Worm (Caenorhabditis elegans) whole organism, mixed stage, embryonic: ENCODE data around the gene dap-3.

Experiments used
- M03D4.4 ChIP-seq: sonication (generic microtip); optimal IDR thresholded peaks from 2 replicates; lab custom pipeline; 2017; ENCODE audit warnings: mild to moderate bottlenecking, missing genetic modification characterization, missing compliant biosample characterization
- bed-3 ChIP-seq: fragments of 200-800 bp; sonication (Bioruptor generic); optimal IDR thresholded peaks from 3 replicates; lab custom pipeline; 2018; ENCODE audit warnings: mild to moderate bottlenecking, missing genetic modification characterization, moderate library complexity, missing compliant biosample characterization
- blmp-1 ChIP-seq: fragments of 150-350 bp; optimal IDR thresholded peaks from 2 replicates; lab custom pipeline; 2014; ENCODE audit warnings: missing biosample characterization, missing genetic modification characterization
- ceh-39 ChIP-seq: fragments of 150-350 bp; optimal IDR thresholded peaks from 2 replicates; lab custom pipeline; 2014; ENCODE audit warnings: missing biosample characterization, missing genetic modification characterization
- ceh-43 ChIP-seq: fragments of 200-800 bp; sonication (Bioruptor generic); optimal IDR thresholded peaks from 2 replicates; lab custom pipeline; 2018; ENCODE audit warnings: mild to moderate bottlenecking, missing genetic modification characterization, moderate library complexity, missing compliant biosample characterization
- ces-1 ChIP-seq: fragments of 150-350 bp; optimal IDR thresholded peaks from 2 replicates; lab custom pipeline; 2014; ENCODE audit warnings: missing biosample characterization, missing genetic modification reagents, missing genetic modification characterization
- cnd-1 ChIP-seq: fragments of 200-800 bp; sonication (Bioruptor generic); optimal IDR thresholded peaks from 2 replicates; lab custom pipeline; 2018; ENCODE audit warnings: mild to moderate bottlenecking, missing genetic modification characterization, missing compliant biosample characterization
- drap-1 ChIP-seq: fragments of 200-800 bp; sonication (Bioruptor generic); optimal IDR thresholded peaks from 3 replicates; lab custom pipeline; 2018; ENCODE audit warnings: mild to moderate bottlenecking, missing genetic modification characterization, missing compliant biosample characterization
- elt-1 ChIP-seq: sonication (generic microtip); optimal IDR thresholded peaks from 2 replicates; lab custom pipeline; 2017; ENCODE audit warnings: missing genetic modification characterization, mild to moderate bottlenecking, missing compliant biosample characterization, antibody characterized with exemption, moderate library complexity, borderline replicate concordance; ENCODE audit not compliant: insufficient read depth
- elt-3 ChIP-seq: fragments of 150-350 bp; optimal IDR thresholded peaks from 2 replicates; lab custom pipeline; 2014; ENCODE audit warnings: missing biosample characterization, missing genetic modification characterization
- flh-1 ChIP-seq: fragments of 200-800 bp; sonication (Bioruptor generic); optimal IDR thresholded peaks from 2 replicates; lab custom pipeline; 2018; ENCODE audit warnings: mild to moderate bottlenecking, missing genetic modification characterization, moderate library complexity, missing compliant biosample characterization
- ham-2 ChIP-seq: fragments of 200-800 bp; sonication (Bioruptor generic); optimal IDR thresholded peaks from 2 replicates; lab custom pipeline; 2018; ENCODE audit warnings: mild to moderate bottlenecking, missing genetic modification characterization, missing compliant biosample characterization
- hlh-1 ChIP-seq: fragments of 150-350 bp; optimal IDR thresholded peaks from 2 replicates; lab custom pipeline; 2014; ENCODE audit warnings: missing biosample characterization, missing genetic modification reagents, missing genetic modification characterization
- lin-13 ChIP-seq: fragments of 150-350 bp; optimal IDR thresholded peaks from 2 replicates; lab custom pipeline; 2014; ENCODE audit warnings: missing biosample characterization, missing genetic modification characterization
- lin-32 ChIP-seq: fragments of 200-800 bp; sonication (Bioruptor generic); optimal IDR thresholded peaks from 2 replicates; lab custom pipeline; 2018; ENCODE audit warnings: mild to moderate bottlenecking, missing genetic modification characterization, missing compliant biosample characterization
- lsy-2 ChIP-seq: fragments of 150-350 bp; optimal IDR thresholded peaks from 2 replicates; lab custom pipeline; 2014; ENCODE audit warnings: missing biosample characterization, missing genetic modification characterization
- mab-5 ChIP-seq: fragments of 150-350 bp; optimal IDR thresholded peaks from 2 replicates; lab custom pipeline; 2014; ENCODE audit warnings: missing biosample characterization, missing genetic modification characterization
- mep-1 ChIP-seq: fragments of 150-350 bp; optimal IDR thresholded peaks from 2 replicates; lab custom pipeline; 2017; ENCODE audit warnings: missing biosample characterization, missing genetic modification reagents, missing genetic modification characterization, inconsistent platforms
- mls-2 ChIP-seq: sonication (generic microtip); optimal IDR thresholded peaks from 2 replicates; lab custom pipeline; 2016; ENCODE audit warnings: mild to moderate bottlenecking, missing genetic modification characterization, moderate library complexity, missing compliant biosample characterization
- nhr-12 ChIP-seq: fragments of 150-350 bp; optimal IDR thresholded peaks from 2 replicates; lab custom pipeline; 2014; ENCODE audit warnings: missing biosample characterization, missing genetic modification characterization
- nhr-2 ChIP-seq: fragments of 150-350 bp; optimal IDR thresholded peaks from 2 replicates; lab custom pipeline; 2014; ENCODE audit warnings: missing biosample characterization, missing genetic modification characterization
- nhr-237 ChIP-seq: fragments of 150-350 bp; optimal IDR thresholded peaks from 2 replicates; lab custom pipeline; 2014; ENCODE audit warnings: missing biosample characterization, missing genetic modification characterization
- nhr-28 ChIP-seq: fragments of 150-350 bp; optimal IDR thresholded peaks from 2 replicates; lab custom pipeline; 2014; ENCODE audit warnings: missing biosample characterization, missing genetic modification characterization
- nhr-76 ChIP-seq: sonication (generic microtip); optimal IDR thresholded peaks from 2 replicates; lab custom pipeline; 2017; ENCODE audit warnings: missing biosample characterization, missing genetic modification characterization
- pha-4 ChIP-seq: fragments of 150-350 bp; optimal IDR thresholded peaks from 2 replicates; lab custom pipeline; 2018; ENCODE audit warnings: missing biosample characterization, missing genetic modification reagents, missing genetic modification characterization
- sem-2 ChIP-seq: fragments of 200-800 bp; sonication (Bioruptor generic); optimal IDR thresholded peaks from 2 replicates; lab custom pipeline; 2018; ENCODE audit warnings: mild to moderate bottlenecking, missing genetic modification characterization, missing compliant biosample characterization
- snpc-4 ChIP-seq: fragments of 150-350 bp; optimal IDR thresholded peaks from 2 replicates; lab custom pipeline; 2014; ENCODE audit warnings: missing biosample characterization, missing genetic modification characterization
- sptf-1 ChIP-seq: sonication (generic microtip); optimal IDR thresholded peaks from 2 replicates; lab custom pipeline; 2017; ENCODE audit warnings: mild to moderate bottlenecking, missing genetic modification characterization, moderate library complexity, missing compliant biosample characterization
- tbx-8 ChIP-seq: fragments of 200-800 bp; sonication (Bioruptor generic); optimal IDR thresholded peaks from 2 replicates; lab custom pipeline; 2018; ENCODE audit warnings: mild to moderate bottlenecking, missing genetic modification characterization, moderate library complexity, missing compliant biosample characterization
- unc-120 ChIP-seq: sonication (generic microtip); optimal IDR thresholded peaks from 2 replicates; lab custom pipeline; 2017; ENCODE audit warnings: missing genetic modification characterization, missing compliant biosample characterization; ENCODE audit not compliant: poor library complexity, severe bottlenecking
- unc-39 ChIP-seq: fragments of 150-350 bp; optimal IDR thresholded peaks from 2 replicates; lab custom pipeline; 2014; ENCODE audit warnings: missing biosample characterization, missing genetic modification characterization
- unc-62 ChIP-seq: fragments of 150-350 bp; optimal IDR thresholded peaks from 2 replicates; lab custom pipeline; 2014; ENCODE audit warnings: missing biosample characterization, missing genetic modification reagents, missing genetic modification characterization
- zip-8 ChIP-seq: fragments of 150-350 bp; optimal IDR thresholded peaks from 2 replicates; lab custom pipeline; 2014; ENCODE audit warnings: missing biosample characterization, missing genetic modification characterization
- ztf-11 ChIP-seq: fragments of 150-350 bp; optimal IDR thresholded peaks from 2 replicates; lab custom pipeline; 2014; ENCODE audit warnings: missing biosample characterization, missing genetic modification characterization

Gene dap-3

DNA sequence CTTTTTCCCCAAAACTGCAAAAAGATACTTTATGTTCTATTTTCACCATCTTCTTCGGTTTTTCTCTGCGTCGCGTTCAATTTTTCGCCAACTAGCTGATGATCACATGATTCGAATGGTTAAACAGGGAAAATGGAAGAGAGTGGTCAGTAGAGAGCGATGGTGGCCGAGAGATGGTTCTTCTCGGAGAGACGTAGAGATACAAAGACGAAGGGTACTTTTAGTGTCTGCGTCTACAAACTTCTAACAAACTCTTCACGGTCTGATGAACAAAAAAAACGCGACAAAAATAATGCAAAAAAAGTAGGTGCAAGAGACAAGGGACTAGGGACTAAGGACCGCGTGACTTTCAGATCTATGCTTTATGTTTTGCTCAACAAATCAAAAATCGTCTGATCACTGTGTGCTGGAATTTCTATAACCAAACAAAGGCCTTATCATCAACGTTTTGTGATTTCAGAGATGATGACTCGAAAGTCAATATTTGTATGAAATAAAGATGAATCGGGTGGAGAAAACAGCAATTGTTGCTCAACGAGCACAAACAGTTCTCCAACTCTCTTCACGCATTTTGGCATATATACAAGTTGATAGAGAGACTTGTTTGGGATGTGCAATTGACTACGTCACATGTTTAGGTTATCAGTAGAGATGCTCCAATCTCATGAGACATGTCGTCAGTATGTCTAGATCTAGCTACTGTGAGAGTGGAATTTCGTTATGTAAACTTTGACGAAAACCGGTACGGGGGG lies 28.8 kb upstream of the dap-3 start:
- no peak for TF ChIP-seq flh-1 (GFP tag; lab: Kevin White, UChicago)
- peak; percentile 9 for TF ChIP-seq mls-2
- TF ChIP-seq tbx-8 (GFP tag; lab: Kevin White, UChicago), result no peak
- no peak for TF ChIP-seq ceh-43
- TF ChIP-seq unc-120, result peak; percentile 71
- TF ChIP-seq nhr-2 (tag; lab: Kevin White, UChicago), result peak; percentile 34
- TF ChIP-seq pha-4 (tag; lab: Kevin White, UChicago), result peak; percentile 23
- peak; percentile 49 for TF ChIP-seq hlh-1 (tag; lab: Kevin White, UChicago)
- no peak for TF ChIP-seq nhr-12
- TF ChIP-seq sem-2 (GFP tag; lab: Kevin White, UChicago), result no peak
- TF ChIP-seq ces-1 (GFP tag; lab: Kevin White, UChicago), result peak; percentile 75
- no peak for TF ChIP-seq zip-8 (tag; lab: Kevin White, UChicago)
- TF ChIP-seq nhr-237 (tag; lab: Kevin White, UChicago), result peak; percentile 73
- TF ChIP-seq drap-1 (GFP tag; lab: Kevin White, UChicago), result no peak
- peak; percentile 59 for TF ChIP-seq mep-1 (tag; lab: Kevin White, UChicago)
- TF ChIP-seq cnd-1 (tag; lab: Kevin White, UChicago), result no peak
- TF ChIP-seq lin-32 (GFP tag; lab: Kevin White, UChicago), result no peak
- peak; percentile 34 for TF ChIP-seq blmp-1 (tag; lab: Kevin White, UChicago)
- no peak for TF ChIP-seq sptf-1 (tag; lab: Kevin White, UChicago)
- peak; percentile 44 for TF ChIP-seq elt-1 (tag; lab: Kevin White, UChicago)
- peak; percentile 41 for TF ChIP-seq ham-2 (GFP tag; lab: Kevin White, UChicago)
- TF ChIP-seq unc-62, result peak; percentile 32
- no peak for TF ChIP-seq M03D4.4 (tag; lab: Kevin White, UChicago)
- peak; percentile 21 for TF ChIP-seq lsy-2

DNA sequence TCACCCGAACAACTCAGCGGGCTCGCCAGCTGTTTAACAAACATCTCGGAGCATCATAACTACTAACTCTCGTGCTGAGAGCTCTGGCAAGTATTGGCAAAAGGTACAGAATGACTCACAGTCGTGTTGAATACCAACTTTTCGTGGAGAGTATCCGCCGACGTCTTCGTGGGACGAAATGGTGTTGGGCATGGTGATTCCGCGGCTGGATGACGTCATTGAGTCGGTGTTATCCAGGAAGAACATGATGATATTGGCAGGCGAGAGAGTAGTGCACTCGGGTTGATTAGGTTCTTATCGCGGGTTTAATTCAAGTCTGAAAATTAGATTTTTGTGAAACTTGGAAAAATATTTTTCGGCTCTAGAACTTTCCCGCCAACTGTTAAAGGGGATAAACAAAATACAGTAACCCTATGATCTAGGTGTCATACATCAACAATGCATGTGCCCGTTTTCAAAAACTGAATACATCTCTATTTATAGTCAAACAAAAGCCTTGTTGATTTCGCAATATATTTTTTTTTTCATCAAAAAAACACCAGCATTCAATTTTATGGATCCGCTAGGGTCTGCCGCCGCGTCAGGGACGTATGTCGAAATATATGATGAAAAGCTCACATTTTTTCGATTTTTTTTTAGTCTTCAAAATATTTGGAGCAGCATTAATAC lies 27.4 kb upstream of the dap-3 start:
- TF ChIP-seq nhr-76 (tag; lab: Kevin White, UChicago), result no peak
- TF ChIP-seq sptf-1 (tag; lab: Kevin White, UChicago), result no peak
- TF ChIP-seq blmp-1 (tag; lab: Kevin White, UChicago), result no peak
- TF ChIP-seq mab-5 (tag; lab: Kevin White, UChicago), result no peak
- peak; percentile 9 for TF ChIP-seq zip-8 (tag; lab: Kevin White, UChicago)
- no peak for TF ChIP-seq pha-4 (tag; lab: Kevin White, UChicago)
- peak; percentile 15 for TF ChIP-seq hlh-1 (tag; lab: Kevin White, UChicago)
- no peak for TF ChIP-seq nhr-28 (tag; lab: Kevin White, UChicago)

DNA sequence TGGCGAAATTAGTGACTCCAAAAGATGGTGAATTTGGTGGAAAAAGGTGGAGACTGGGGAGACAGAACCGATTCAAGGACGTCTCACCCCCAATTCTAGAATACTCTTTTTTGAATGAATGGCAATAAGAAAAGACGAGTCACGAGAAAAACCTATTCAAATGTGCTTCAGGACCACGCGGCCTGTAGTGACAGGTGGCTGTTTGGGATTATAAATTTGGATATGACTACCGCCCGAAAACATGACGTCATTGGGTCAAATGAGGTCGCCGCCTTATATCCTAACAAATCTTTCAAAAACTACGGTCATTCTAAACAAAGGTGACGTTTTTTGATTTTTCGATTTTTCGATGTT lies 26.9 kb upstream of the dap-3 start:
- peak; percentile 50 for TF ChIP-seq zip-8 (tag; lab: Kevin White, UChicago)
- TF ChIP-seq nhr-237 (tag; lab: Kevin White, UChicago), result no peak
- peak; percentile 5 for TF ChIP-seq unc-62
- TF ChIP-seq ham-2 (GFP tag; lab: Kevin White, UChicago), result no peak
- TF ChIP-seq unc-39 (tag; lab: Kevin White, UChicago), result no peak
- TF ChIP-seq cnd-1 (tag; lab: Kevin White, UChicago), result peak; percentile 40
- peak; percentile 82 for TF ChIP-seq lin-32 (GFP tag; lab: Kevin White, UChicago)
- peak; percentile 71 for TF ChIP-seq nhr-2 (tag; lab: Kevin White, UChicago)

DNA sequence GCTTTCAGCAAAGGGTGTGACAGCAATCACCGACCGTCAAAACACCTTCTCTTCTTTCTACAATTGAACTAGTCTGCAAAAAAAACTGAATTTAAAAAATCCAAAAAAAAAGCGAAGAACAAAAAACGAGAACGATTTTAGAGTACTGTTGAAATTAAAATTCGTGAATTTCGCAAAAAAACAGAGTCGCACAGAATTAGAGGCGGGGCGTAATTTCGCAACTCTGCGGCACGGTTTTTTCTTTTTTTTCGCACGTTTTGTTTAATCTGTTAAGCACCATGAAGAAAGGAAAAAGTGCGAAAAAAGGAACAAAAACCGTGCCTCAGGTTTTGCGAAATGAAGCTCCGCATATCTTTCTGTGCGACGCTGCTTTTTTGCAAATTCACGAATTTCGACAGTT lies 26.0 kb upstream of the dap-3 start, which contains the start of gene mnk-1:
mnk-1 (minus strand) TSS at position 73 of the 400 bp plus-strand sequence.
- TF ChIP-seq nhr-12 (no peak), cnd-1 (tag; lab: Kevin White, UChicago) (no peak), blmp-1 (tag; lab: Kevin White, UChicago) (no peak), nhr-28 (tag; lab: Kevin White, UChicago) (no peak), unc-120 (no peak), elt-3 (no peak), ztf-11 (tag; lab: Kevin White, UChicago) (no peak), lin-13 (no peak), sptf-1 (tag; lab: Kevin White, UChicago) (no peak), hlh-1 (tag; lab: Kevin White, UChicago) (no peak), bed-3 (GFP tag; lab: Kevin White, UChicago) (no peak), tbx-8 (GFP tag; lab: Kevin White, UChicago) (no peak), snpc-4 (tag; lab: Kevin White, UChicago) (no peak), nhr-76 (tag; lab: Kevin White, UChicago) (no peak), M03D4.4 (tag; lab: Kevin White, UChicago) (no peak), sem-2 (GFP tag; lab: Kevin White, UChicago) (no peak), ces-1 (GFP tag; lab: Kevin White, UChicago) (no peak), ceh-39 (tag; lab: Kevin White, UChicago) (no peak)
